Worm (Caenorhabditis elegans) whole organism, midembryonic: Measurements from ENCODE around the gene R07H5.16.

Experiments
- T22C8.4 ChIP-seq: fragments of 200-800 bp; sonication (Bioruptor generic); IDR thresholded peaks from 2 replicates; pipeline ENCODE4 v1.3.6; 2022; ENCODE audit warnings: missing genetic modification characterization, missing compliant biosample characterization
- cog-1 ChIP-seq: sonication (generic microtip); optimal IDR thresholded peaks from 2 replicates; lab custom pipeline; 2016; ENCODE audit warnings: missing genetic modification characterization, missing compliant biosample characterization
- med-1 ChIP-seq: sonication (generic microtip); optimal IDR thresholded peaks from 2 replicates; lab custom pipeline; 2017; ENCODE audit warnings: missing genetic modification characterization, mild to moderate bottlenecking, missing compliant biosample characterization, antibody characterized with exemption, missing genetic modification reagents; ENCODE audit not compliant: insufficient read depth
- tab-1 ChIP-seq: fragments of 200-800 bp; sonication (Bioruptor generic); IDR thresholded peaks from 2 replicates; pipeline ENCODE4 v1.3.6; 2022; ENCODE audit warnings: missing genetic modification characterization, missing compliant biosample characterization
- ztf-23 ChIP-seq: fragments of 200-800 bp; sonication (Bioruptor generic); IDR thresholded peaks from 2 replicates; pipeline ENCODE4 v1.3.6; 2022; ENCODE audit warnings: missing genetic modification reagents, missing genetic modification characterization, missing compliant biosample characterization

DNA sequence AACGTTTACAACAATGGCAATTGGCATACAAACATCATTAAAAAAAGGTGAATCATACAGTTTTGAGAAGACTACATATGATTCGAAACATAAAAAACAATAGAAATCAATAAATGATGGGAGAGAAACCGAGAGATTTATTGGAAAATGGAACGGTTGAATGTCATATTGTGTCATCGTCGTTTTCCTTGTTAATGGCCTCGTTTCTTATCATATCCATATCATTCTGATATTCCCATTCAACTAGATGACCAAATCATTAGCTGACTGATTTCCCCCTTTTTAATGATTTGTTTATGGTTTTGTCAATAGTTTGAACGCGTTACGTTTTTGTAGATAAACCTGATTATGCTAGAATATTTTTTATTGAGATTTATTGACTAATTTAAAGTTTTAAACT, 24.4 kb upstream of the R07H5.16 start:
- TF ChIP-seq cog-1 (tag; lab: Kevin White, UChicago), result no peak
- no peak for TF ChIP-seq med-1 (GFP tag; lab: Kevin White, UChicago)
- TF ChIP-seq T22C8.4 (GFP tag; lab: Robert Waterston, UW), result no peak
- no peak for TF ChIP-seq tab-1 (GFP tag; lab: Robert Waterston, UW)
- no peak for TF ChIP-seq ztf-23
